Fruit fly (Drosophila melanogaster) whole organism, larva: ENCODE results near the gene CG14339.

Experiments used
- noc ChIP-seq: fragments of 200-800 bp; sonication (Bioruptor generic); optimal IDR thresholded peaks from 3 replicates; lab custom pipeline; 2019; ENCODE audit warnings: missing biosample characterization, mild to moderate bottlenecking, missing genetic modification characterization, moderate library complexity

The CG14339 gene

dm6 chr2L:1121942-1122710 is 13.8 kb downstream of the CG14339 start:
- no peak for TF ChIP-seq noc (tag; lab: Kevin White, UChicago)

dm6 chr2L:1122711-1122960 is 14.3 kb downstream of the CG14339 start:
- TF ChIP-seq noc (tag; lab: Kevin White, UChicago): no peak

- no peak for TF ChIP-seq noc (tag; lab: Kevin White, UChicago)
Observed at dm6 chr2L:1123078-1123818, 14.9 kb downstream of the CG14339 start.

- no peak for TF ChIP-seq noc (tag; lab: Kevin White, UChicago)
Observed at dm6 chr2L:1124265-1124664, 15.9 kb downstream of the CG14339 start.

dm6 chr2L:1125437-1125836 is 17.1 kb downstream of the CG14339 start:
- TF ChIP-seq noc (tag; lab: Kevin White, UChicago): no peak

dm6 chr2L:1126527-1126926 is 18.2 kb downstream of the CG14339 start:
- no peak for TF ChIP-seq noc (tag; lab: Kevin White, UChicago)

- peak; percentile 58 for TF ChIP-seq noc (tag; lab: Kevin White, UChicago)
Observed at dm6 chr2L:1127434-1128089, 19.2 kb downstream of the CG14339 start.

- no peak for TF ChIP-seq noc (tag; lab: Kevin White, UChicago)
Observed at dm6 chr2L:1128344-1128931, 20.1 kb downstream of the CG14339 start.

- TF ChIP-seq noc (tag; lab: Kevin White, UChicago): peak; percentile 63
Observed at dm6 chr2L:1128932-1129887, 20.9 kb downstream of the CG14339 start, which contains the start of the genes Pino and TBC1D23. TSS of gene Pino (minus strand) at chr2L:1128953. TSS of gene TBC1D23 (plus strand) at chr2L:1129316.

- no peak for TF ChIP-seq noc (tag; lab: Kevin White, UChicago)
Observed at dm6 chr2L:1134011-1134743, 25.8 kb downstream of the CG14339 start, which contains the start of the genes Iris and CG4577. TSS of gene Iris (minus strand) at chr2L:1134098. TSS of gene CG4577 (plus strand) at chr2L:1134693.

- TF ChIP-seq noc (tag; lab: Kevin White, UChicago): no peak
Observed at dm6 chr2L:1135495-1135894, 27.2 kb downstream of the CG14339 start.

dm6 chr2L:1136993-1137392 is 28.7 kb downstream of the CG14339 start:
- TF ChIP-seq noc (tag; lab: Kevin White, UChicago): no peak

- no peak for TF ChIP-seq noc (tag; lab: Kevin White, UChicago)
Observed at dm6 chr2L:1142730-1143281, 34.5 kb downstream of the CG14339 start, which contains the start of gene MFS3. TSS of gene MFS3 (plus strand) at chr2L:1143201.

- no peak for TF ChIP-seq noc (tag; lab: Kevin White, UChicago)
Observed at dm6 chr2L:1143286-1143685, 34.9 kb downstream of the CG14339 start.
